Comparison of ENCODE assay signal across 2 worm cellular contexts in the genomic region with DNA sequence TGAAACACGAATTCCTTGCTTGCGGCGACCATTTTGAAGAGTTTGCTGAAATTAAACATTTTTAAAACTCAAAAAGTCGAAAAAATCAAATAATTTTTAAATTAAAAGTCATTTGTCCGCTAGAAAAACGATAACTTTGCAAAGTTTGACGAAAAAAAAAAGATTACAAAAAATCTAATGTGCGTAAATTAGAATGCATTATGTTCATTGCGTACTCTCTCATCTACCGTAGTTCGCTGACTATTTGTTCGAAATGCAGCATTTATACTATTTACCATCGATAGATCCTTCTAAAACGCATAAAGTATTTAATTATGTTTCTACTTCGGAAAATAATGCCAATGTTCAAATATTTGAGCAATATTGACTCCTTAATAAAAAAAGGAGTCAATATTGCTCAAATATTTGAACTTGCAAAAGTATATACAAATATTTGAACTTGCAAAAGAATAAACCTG.
TF ChIP-seq lines count a peak whose summit lies in the region.

bath-15 (minus strand) TSS at position 51 of the 458 bp plus-strand sequence.

TF ChIP-seq in whole organism, L3 larva, 47 proteins besides CTCF, POLR2A, EP300 and RAD21:
- TF ChIP-seq hmg-11 (tag; optimal IDR thresholded peaks at IDR 0.05; lab: Kevin White, UChicago) (no peak), pha-4 (tag; optimal IDR thresholded peaks at IDR 0.05; lab: Kevin White, UChicago) (peak; percentile 66)

TF ChIP-seq in whole organism, young adult, 124 proteins besides CTCF, POLR2A, EP300 and RAD21:
- TF ChIP-seq lsl-1 (GFP tag; optimal IDR thresholded peaks at IDR 0.05; lab: Kevin White, UChicago) (peak; percentile 61), gei-17 (GFP tag; optimal IDR thresholded peaks at IDR 0.05; lab: Kevin White, UChicago) (no peak), hlh-26 (GFP tag; conservative IDR thresholded peaks at IDR 0.05; lab: Robert Waterston, UW) (no peak), athp-1 (tag; optimal IDR thresholded peaks at IDR 0.05; lab: Kevin White, UChicago) (no peak)

Comparison
In these comparisons a context has a peak if more than half of its experiments do, and no peak if none do; other contexts are left out.
1. Of the 6 proteins assayed by ChIP-seq in both whole organism, young adult and whole organism, L3 larva: peak only in whole organism, young adult: none; only in whole organism, L3 larva: pha-4; in both: none; in neither: 5.